Worm (Caenorhabditis elegans) whole organism, young adult: ENCODE data around the gene ZC196.5.

Experiments used
- B0336.3 ChIP-seq: fragments of 200-800 bp; sonication (Bioruptor generic); IDR thresholded peaks from 2 replicates; pipeline ENCODE4 v1.3.6; 2022; ENCODE audit warnings: missing genetic modification characterization, missing compliant biosample characterization
- F23B12.7 ChIP-seq: sonication (generic microtip); optimal IDR thresholded peaks from 2 replicates; lab custom pipeline; 2017; ENCODE audit warnings: missing genetic modification characterization, mild to moderate bottlenecking, missing compliant biosample characterization, antibody characterized with exemption, moderate library complexity; ENCODE audit not compliant: insufficient read depth
- F49E8.2 ChIP-seq: sonication (generic microtip); optimal IDR thresholded peaks from 3 replicates; lab custom pipeline; 2017; ENCODE audit warnings: missing genetic modification characterization, mild to moderate bottlenecking, missing compliant biosample characterization, antibody characterized with exemption, moderate library complexity; ENCODE audit not compliant: insufficient read depth
- Y53F4B.3 ChIP-seq: fragments of 200-800 bp; sonication (Bioruptor generic); IDR thresholded peaks from 2 replicates; pipeline ENCODE4 v1.3.6; 2022; ENCODE audit warnings: missing genetic modification reagents, missing genetic modification characterization, missing compliant biosample characterization
- Y67H2A.10 ChIP-seq: fragments of 200-800 bp; sonication (Bioruptor generic); conservative IDR thresholded peaks from 2 replicates; pipeline ENCODE4 v1.3.6; 2022; ENCODE audit warnings: missing genetic modification reagents, missing genetic modification characterization, missing compliant biosample characterization
- Y95B8A.8 ChIP-seq: fragments of 200-800 bp; sonication (Bioruptor generic); IDR thresholded peaks from 2 replicates; pipeline ENCODE4 v1.3.6; 2022; ENCODE audit warnings: missing genetic modification reagents, missing genetic modification characterization, missing compliant biosample characterization
- aptf-2 ChIP-seq: fragments of 200-800 bp; sonication (Bioruptor generic); conservative IDR thresholded peaks from 2 replicates; pipeline ENCODE4 v1.3.6; 2022; ENCODE audit warnings: missing genetic modification reagents, missing genetic modification characterization, missing compliant biosample characterization
- aptf-3 ChIP-seq: fragments of 200-800 bp; sonication (Bioruptor generic); IDR thresholded peaks from 2 replicates; pipeline ENCODE4 v1.3.6; 2022; ENCODE audit warnings: missing genetic modification characterization, missing compliant biosample characterization
- atf-7 ChIP-seq: sonication (generic microtip); optimal IDR thresholded peaks from 2 replicates; lab custom pipeline; 2017; ENCODE audit warnings: mild to moderate bottlenecking, missing genetic modification characterization, missing compliant biosample characterization
- ccch-3 ChIP-seq: fragments of 200-800 bp; sonication (Bioruptor generic); optimal IDR thresholded peaks from 2 replicates; lab custom pipeline; 2018; ENCODE audit warnings: mild to moderate bottlenecking, missing genetic modification characterization, missing compliant biosample characterization
- cebp-1 ChIP-seq, 2 experiments: fragments of 200-800 bp in 1 of 2; sonication (Bioruptor generic) in 1 of 2; sonication (generic microtip) in 1 of 2; IDR thresholded peaks in 1 of 2; optimal IDR thresholded peaks in 1 of 2; 2 replicates each; pipeline versions ENCODE4 v1.3.6 to Lab custom; 2017 to 2022; ENCODE audit warnings: missing compliant biosample characterization in 2 of 2, missing genetic modification characterization in 2 of 2, mild to moderate bottlenecking in 1 of 2, missing genetic modification reagents in 1 of 2, moderate library complexity in 1 of 2
- ceh-100 ChIP-seq: fragments of 200-800 bp; sonication (Bioruptor generic); IDR thresholded peaks from 2 replicates; pipeline ENCODE4 v1.3.6; 2022; ENCODE audit warnings: missing genetic modification reagents, missing genetic modification characterization, missing compliant biosample characterization
- ceh-40 ChIP-seq: fragments of 200-800 bp; sonication (Bioruptor generic); IDR thresholded peaks from 2 replicates; pipeline ENCODE4 v1.3.6; 2022; ENCODE audit warnings: missing genetic modification characterization, missing compliant biosample characterization
- ceh-91 ChIP-seq: fragments of 200-800 bp; sonication (Bioruptor generic); IDR thresholded peaks from 2 replicates; pipeline ENCODE4 v1.3.6; 2022; ENCODE audit warnings: missing genetic modification reagents, missing genetic modification characterization, missing compliant biosample characterization
- die-1 ChIP-seq: sonication (generic microtip); optimal IDR thresholded peaks from 2 replicates; lab custom pipeline; 2016; ENCODE audit warnings: missing genotype, mild to moderate bottlenecking, missing genetic modification characterization, missing compliant biosample characterization
- dpff-1 ChIP-seq: sonication (generic microtip); optimal IDR thresholded peaks from 2 replicates; lab custom pipeline; 2017; ENCODE audit warnings: mild to moderate bottlenecking, missing genetic modification characterization, missing compliant biosample characterization
- dpl-1 ChIP-seq: fragments of 150-350 bp; optimal IDR thresholded peaks from 2 replicates; lab custom pipeline; 2014; ENCODE audit warnings: missing biosample characterization, missing genetic modification reagents, missing genetic modification characterization
- egl-18 ChIP-seq: fragments of 200-800 bp; sonication (Bioruptor generic); IDR thresholded peaks from 2 replicates; pipeline ENCODE4 v1.3.6; 2022; ENCODE audit warnings: missing genetic modification reagents, missing genetic modification characterization, missing compliant biosample characterization
- egl-44 ChIP-seq: fragments of 200-800 bp; sonication (Bioruptor generic); IDR thresholded peaks from 2 replicates; pipeline ENCODE4 v1.3.6; 2022; ENCODE audit warnings: missing genetic modification reagents, missing genetic modification characterization, missing compliant biosample characterization
- egrh-3 ChIP-seq: fragments of 200-800 bp; sonication (Bioruptor generic); IDR thresholded peaks from 2 replicates; pipeline ENCODE4 v1.3.6; 2022; ENCODE audit warnings: missing genetic modification reagents, missing genetic modification characterization, missing compliant biosample characterization
- ets-4 ChIP-seq: fragments of 200-800 bp; sonication (Bioruptor generic); optimal IDR thresholded peaks from 2 replicates; lab custom pipeline; 2018; ENCODE audit warnings: mild to moderate bottlenecking, missing genetic modification characterization, missing compliant biosample characterization
- hlh-12 ChIP-seq: sonication (generic microtip); optimal IDR thresholded peaks from 2 replicates; lab custom pipeline; 2016; ENCODE audit warnings: missing genetic modification characterization, missing compliant biosample characterization
- hlh-26 ChIP-seq: fragments of 200-800 bp; sonication (Bioruptor generic); conservative IDR thresholded peaks from 2 replicates; pipeline ENCODE4 v1.3.6; 2022; ENCODE audit warnings: missing genetic modification reagents, missing genetic modification characterization, missing compliant biosample characterization
- hrde-1 ChIP-seq: sonication (generic microtip); optimal IDR thresholded peaks from 2 replicates; lab custom pipeline; 2016; ENCODE audit warnings: missing genetic modification characterization, mild to moderate bottlenecking, missing compliant biosample characterization, moderate library complexity, missing genotype, missing genetic modification reagents, borderline replicate concordance
- let-526 ChIP-seq: fragments of 200-800 bp; sonication (Bioruptor generic); IDR thresholded peaks from 2 replicates; pipeline ENCODE4 v1.3.6; 2022; ENCODE audit warnings: missing genetic modification reagents, missing genetic modification characterization, missing compliant biosample characterization
- let-607 ChIP-seq, 2 experiments: fragments of 200-800 bp in 1 of 2; sonication (Bioruptor generic) in 1 of 2; sonication (generic microtip) in 1 of 2; optimal IDR thresholded peaks; 2 replicates each; lab custom pipeline; 2016 to 2018; ENCODE audit warnings: mild to moderate bottlenecking in 2 of 2, missing compliant biosample characterization in 2 of 2, missing genetic modification characterization in 2 of 2, moderate library complexity in 2 of 2, missing genotype in 1 of 2
- lin-26 ChIP-seq: fragments of 200-800 bp; sonication (Bioruptor generic); IDR thresholded peaks from 2 replicates; pipeline ENCODE4 v1.3.6; 2022; ENCODE audit warnings: missing genetic modification reagents, missing genetic modification characterization, missing compliant biosample characterization
- mel-28 ChIP-seq: sonication (generic microtip); optimal IDR thresholded peaks from 2 replicates; lab custom pipeline; 2016; ENCODE audit warnings: borderline replicate concordance, mild to moderate bottlenecking, missing genetic modification characterization, missing compliant biosample characterization
- mxl-1 ChIP-seq: sonication (generic microtip); optimal IDR thresholded peaks from 2 replicates; lab custom pipeline; 2016; ENCODE audit warnings: missing genetic modification characterization, missing compliant biosample characterization
- nfya-1 ChIP-seq: sonication (generic microtip); optimal IDR thresholded peaks from 2 replicates; lab custom pipeline; 2017; ENCODE audit warnings: antibody characterized with exemption, missing compliant biosample characterization, missing genetic modification characterization, borderline replicate concordance; ENCODE audit not compliant: insufficient read depth
- nhr-80 ChIP-seq: sonication (generic microtip); optimal IDR thresholded peaks from 2 replicates; lab custom pipeline; 2016; ENCODE audit warnings: missing genetic modification characterization, missing compliant biosample characterization
- pha-4 ChIP-seq: fragments of 150-350 bp; sonication (generic microtip); optimal IDR thresholded peaks from 2 replicates; lab custom pipeline; 2014; ENCODE audit warnings: missing biosample characterization, missing genetic modification reagents, missing genetic modification characterization
- rec-8 ChIP-seq, 2 experiments: sonication (generic microtip); optimal IDR thresholded peaks; 2 replicates each; lab custom pipeline; 2016; ENCODE audit warnings: mild to moderate bottlenecking in 2 of 2, missing genetic modification characterization in 2 of 2, missing genetic modification reagents in 2 of 2, missing genotype in 2 of 2, missing biosample characterization in 1 of 2, missing compliant biosample characterization in 1 of 2, moderate library complexity in 1 of 2
- repo-1 ChIP-seq: sonication (generic microtip); optimal IDR thresholded peaks from 2 replicates; lab custom pipeline; 2017; ENCODE audit warnings: mild to moderate bottlenecking, missing genetic modification characterization, missing compliant biosample characterization
- tbp1 ChIP-seq: fragments of 200-800 bp; sonication (Bioruptor generic); optimal IDR thresholded peaks from 2 replicates; lab custom pipeline; 2018; ENCODE audit warnings: mild to moderate bottlenecking, missing genetic modification characterization, missing compliant biosample characterization
- tlf-1 ChIP-seq: fragments of 200-800 bp; sonication (Bioruptor generic); optimal IDR thresholded peaks from 2 replicates; lab custom pipeline; 2018; ENCODE audit warnings: mild to moderate bottlenecking, missing genetic modification characterization, missing compliant biosample characterization
- zfh-2 ChIP-seq: fragments of 200-800 bp; sonication (Bioruptor generic); conservative IDR thresholded peaks from 2 replicates; pipeline ENCODE4 v1.3.6; 2022; ENCODE audit warnings: missing genetic modification reagents, missing genetic modification characterization, missing compliant biosample characterization
- ztf-18 ChIP-seq: sonication (generic microtip); optimal IDR thresholded peaks from 2 replicates; lab custom pipeline; 2016; ENCODE audit warnings: missing genotype, mild to moderate bottlenecking, missing genetic modification characterization, missing compliant biosample characterization
- ztf-22 ChIP-seq: fragments of 200-800 bp; sonication (Bioruptor generic); optimal IDR thresholded peaks from 2 replicates; lab custom pipeline; 2018; ENCODE audit warnings: mild to moderate bottlenecking, missing genetic modification characterization, moderate library complexity, missing compliant biosample characterization
- ztf-3 ChIP-seq: fragments of 200-800 bp; sonication (Bioruptor generic); optimal IDR thresholded peaks from 2 replicates; lab custom pipeline; 2018; ENCODE audit warnings: mild to moderate bottlenecking, missing genetic modification characterization, missing compliant biosample characterization

The ZC196.5 gene

ce11 chrV:8768481-8768959, 39.3 kb downstream of the ZC196.5 start, which contains the start of gene B0507.3 (continued):
- TF ChIP-seq let-607 (tag; optimal IDR thresholded peaks at IDR 0.05; lab: Kevin White, UChicago) (peak in 1 of 2 experiments; percentile 48), rec-8 (tag; optimal IDR thresholded peaks at IDR 0.05; lab: Kevin White, UChicago) (no peak), Y95B8A.8 (no peak), aptf-2 (no peak), nfya-1 (no peak), ztf-3 (GFP tag; lab: Kevin White, UChicago) (no peak), cebp-1 (GFP tag; IDR thresholded peaks at IDR 0.05; lab: Robert Waterston, UW) (no peak), cebp-1 (tag; optimal IDR thresholded peaks at IDR 0.05; lab: Kevin White, UChicago) (no peak), F49E8.2 (tag; lab: Kevin White, UChicago) (no peak), pha-4 (tag; lab: Kevin White, UChicago) (peak; percentile 54), repo-1 (no peak)

ce11 chrV:8769154-8769553, 40.0 kb downstream of the ZC196.5 start:
- TF ChIP-seq mel-28 (tag; lab: Kevin White, UChicago): no peak
- TF ChIP-seq nhr-80: peak; percentile 72
- TF ChIP-seq egl-44 (GFP tag; lab: Robert Waterston, UW): no peak
- no peak for TF ChIP-seq mxl-1
- no peak for TF ChIP-seq hrde-1 (tag; lab: Kevin White, UChicago)
- TF ChIP-seq F49E8.2 (tag; lab: Kevin White, UChicago): no peak
- TF ChIP-seq zfh-2 (GFP tag; lab: Robert Waterston, UW): no peak
- no peak for TF ChIP-seq ztf-3 (GFP tag; lab: Kevin White, UChicago)
- peak; percentile 59 for TF ChIP-seq atf-7 (tag; lab: Kevin White, UChicago)
- no peak for TF ChIP-seq ccch-3 (GFP tag; lab: Kevin White, UChicago)
- TF ChIP-seq hlh-12 (tag; lab: Kevin White, UChicago): no peak
- no peak for TF ChIP-seq ztf-18 (tag; lab: Kevin White, UChicago)
- TF ChIP-seq F23B12.7 (tag; lab: Kevin White, UChicago): no peak
- no peak for TF ChIP-seq egrh-3 (GFP tag; lab: Robert Waterston, UW)
- TF ChIP-seq B0336.3 (GFP tag; lab: Robert Waterston, UW): no peak
- TF ChIP-seq let-607 (tag; optimal IDR thresholded peaks at IDR 0.05; lab: Kevin White, UChicago): peak; percentile 35 to 86
- TF ChIP-seq tbp1: peak; percentile 1
- TF ChIP-seq ztf-22 (GFP tag; lab: Kevin White, UChicago): peak; percentile 68
- no peak for TF ChIP-seq ceh-100 (GFP tag; lab: Robert Waterston, UW)
- peak; percentile 84 for TF ChIP-seq ets-4 (GFP tag; lab: Kevin White, UChicago)
- TF ChIP-seq lin-26 (GFP tag; lab: Robert Waterston, UW): no peak
- TF ChIP-seq Y67H2A.10: no peak
- TF ChIP-seq cebp-1 (GFP tag; IDR thresholded peaks at IDR 0.05; lab: Robert Waterston, UW): no peak
- peak; percentile 72 for TF ChIP-seq cebp-1 (tag; optimal IDR thresholded peaks at IDR 0.05; lab: Kevin White, UChicago)
- TF ChIP-seq dpl-1 (GFP tag; lab: Kevin White, UChicago): no peak
- TF ChIP-seq tlf-1 (GFP tag; lab: Kevin White, UChicago): peak; percentile 6
- TF ChIP-seq let-526 (GFP tag; lab: Robert Waterston, UW): no peak
- TF ChIP-seq repo-1: no peak
- TF ChIP-seq dpff-1 (tag; lab: Kevin White, UChicago): no peak

DNA sequence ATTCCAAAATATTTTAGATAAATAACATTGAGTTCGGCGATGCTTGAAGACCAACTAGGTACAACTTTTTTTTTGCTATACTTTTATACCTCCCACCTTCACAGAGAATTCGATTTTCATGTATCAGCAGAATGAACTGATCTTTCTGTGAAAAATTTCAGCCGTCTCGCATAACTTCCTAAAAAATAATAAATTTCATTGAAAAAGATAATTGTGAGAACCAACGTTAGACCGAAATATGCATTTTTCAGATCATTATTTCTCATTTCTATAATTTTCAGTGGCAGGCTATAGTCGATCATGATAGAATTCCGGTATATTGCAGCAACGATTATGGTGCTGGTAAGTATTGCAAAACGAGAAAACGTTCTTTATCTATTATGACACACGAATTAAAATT, 42.4 kb downstream of the ZC196.5 start, which contains the start of gene srx-115:
srx-115 (plus strand) TSS at position 301 of the 400 bp plus-strand sequence.
- TF ChIP-seq ceh-40 (GFP tag; lab: Robert Waterston, UW) (no peak), ztf-22 (GFP tag; lab: Kevin White, UChicago) (no peak), Y53F4B.3 (GFP tag; lab: Robert Waterston, UW) (no peak), hlh-26 (GFP tag; lab: Robert Waterston, UW) (no peak), nfya-1 (no peak), ceh-91 (GFP tag; lab: Robert Waterston, UW) (no peak), egl-18 (no peak), die-1 (tag; lab: Kevin White, UChicago) (no peak), aptf-3 (GFP tag; lab: Robert Waterston, UW) (no peak)
